Fruit fly (Drosophila melanogaster) whole organism, wandering third instar larva: ENCODE results near the gene CG14511.

Experiments
- Abd-B ChIP-seq: fragments of >200 bp; optimal IDR thresholded peaks from 2 replicates; lab custom pipeline; 2017; ENCODE audit warnings: missing biosample characterization, missing genetic modification characterization
- CG32264 ChIP-seq: fragments of 200-800 bp; sonication (Bioruptor generic); optimal IDR thresholded peaks from 2 replicates; lab custom pipeline; 2016; ENCODE audit warnings: missing biosample characterization, missing genetic modification characterization
- CG9705 ChIP-seq: fragments of 200-800 bp; sonication (Bioruptor generic); optimal IDR thresholded peaks from 2 replicates; lab custom pipeline; 2018; ENCODE audit warnings: missing biosample characterization, mild to moderate bottlenecking, missing genetic modification characterization
- CrebA ChIP-seq: fragments of 200-800 bp; sonication (Bioruptor generic); optimal IDR thresholded peaks from 2 replicates; lab custom pipeline; 2016; ENCODE audit warnings: missing biosample characterization, mild to moderate bottlenecking, missing genetic modification characterization, borderline replicate concordance
- Dfd ChIP-seq: fragments of >200 bp; optimal IDR thresholded peaks from 2 replicates; lab custom pipeline; 2017; ENCODE audit warnings: missing biosample characterization, missing genetic modification characterization
- Dif ChIP-seq: fragments of 200-275, 200-300 bp; sonication (Bioruptor generic); optimal IDR thresholded peaks from 2 replicates; lab custom pipeline; 2018; ENCODE audit warnings: missing biosample characterization, missing genetic modification characterization; ENCODE audit not compliant: partially characterized antibody
- GATAd ChIP-seq: sonication (Bioruptor generic); optimal IDR thresholded peaks from 2 replicates; lab custom pipeline; 2016; ENCODE audit warnings: missing biosample characterization, missing genetic modification characterization
- HLH106 ChIP-seq: fragments of 200-800 bp; optimal IDR thresholded peaks from 3 replicates; lab custom pipeline; 2019; ENCODE audit warnings: missing biosample characterization, mild to moderate bottlenecking, missing genetic modification characterization, moderate library complexity
- Hnf4 ChIP-seq: fragments of 200-800 bp; sonication (Bioruptor generic); optimal IDR thresholded peaks from 2 replicates; lab custom pipeline; 2016; ENCODE audit warnings: missing biosample characterization, mild to moderate bottlenecking, missing genetic modification characterization
- Hr78 ChIP-seq: fragments of >200 bp; optimal IDR thresholded peaks from 2 replicates; lab custom pipeline; 2017; ENCODE audit warnings: missing biosample characterization, missing genetic modification characterization
- Hr83 ChIP-seq: fragments of 200-300 bp; sonication (Bioruptor generic); optimal IDR thresholded peaks from 2 replicates; lab custom pipeline; 2016; ENCODE audit warnings: missing biosample characterization, mild to moderate bottlenecking, missing genetic modification characterization, moderate library complexity; ENCODE audit not compliant: poor library complexity, severe bottlenecking
- Jra ChIP-seq: sonication (Bioruptor generic); optimal IDR thresholded peaks from 2 replicates; lab custom pipeline; 2016; ENCODE audit warnings: missing biosample characterization, missing genetic modification characterization
- Mio ChIP-seq: sonication (Bioruptor generic); optimal IDR thresholded peaks from 2 replicates; lab custom pipeline; 2016; ENCODE audit warnings: missing biosample characterization, missing genetic modification characterization
- Myc ChIP-seq: fragments of >200 bp; optimal IDR thresholded peaks from 2 replicates; lab custom pipeline; 2017
- N ChIP-seq: fragments of >200 bp; optimal IDR thresholded peaks from 2 replicates; lab custom pipeline; 2018; ENCODE audit warnings: missing biosample characterization, missing external identifiers, missing genetic modification characterization
- OdsH ChIP-seq: fragments of 200-800 bp; sonication (Bioruptor generic); optimal IDR thresholded peaks from 2 replicates; lab custom pipeline; 2016; ENCODE audit warnings: missing biosample characterization, mild to moderate bottlenecking, missing genetic modification characterization
- Rel ChIP-seq, 2 experiments: fragments of 200-800 bp; sonication (Bioruptor generic) in 1 of 2; optimal IDR thresholded peaks; 2 replicates in 1 of 2; 3 replicates in 1 of 2; lab custom pipeline; 2016 to 2019; ENCODE audit warnings: mild to moderate bottlenecking in 2 of 2, missing biosample characterization in 2 of 2, missing genetic modification characterization in 2 of 2, moderate library complexity in 1 of 2
- Sp1 ChIP-seq: fragments of 200-800 bp; sonication (Bioruptor generic); optimal IDR thresholded peaks from 3 replicates; lab custom pipeline; 2019; ENCODE audit warnings: missing biosample characterization, mild to moderate bottlenecking, missing genetic modification characterization, moderate library complexity
- Vsx2 ChIP-seq: fragments of 200-300, 225-300 bp; sonication (Bioruptor generic); optimal IDR thresholded peaks from 2 replicates; lab custom pipeline; 2018; ENCODE audit warnings: missing biosample characterization, missing genetic modification characterization; ENCODE audit not compliant: partially characterized antibody
- br ChIP-seq: fragments of 200-800 bp; sonication (Bioruptor generic); optimal IDR thresholded peaks from 2 replicates; lab custom pipeline; 2016; ENCODE audit warnings: missing biosample characterization, missing genetic modification characterization
- brk ChIP-seq: fragments of 200-800 bp; sonication (Bioruptor generic); optimal IDR thresholded peaks from 2 replicates; lab custom pipeline; 2016; ENCODE audit warnings: missing biosample characterization, mild to moderate bottlenecking, missing genetic modification characterization
- dl ChIP-seq, 2 experiments: fragments of 175-275, 200-275 bp in 1 of 2; fragments of 200-275 bp in 1 of 2; sonication (Bioruptor generic); optimal IDR thresholded peaks; lab custom pipeline; 2018; ENCODE audit warnings: mild to moderate bottlenecking in 2 of 2, missing biosample characterization in 2 of 2, missing genetic modification characterization in 2 of 2, moderate library complexity in 2 of 2; ENCODE audit not compliant: partially characterized antibody in 2 of 2, insufficient read depth in 1 of 2
- dmrt93B ChIP-seq: fragments of 200-800 bp; sonication (Bioruptor generic); optimal IDR thresholded peaks from 2 replicates; lab custom pipeline; 2018; ENCODE audit warnings: missing biosample characterization, mild to moderate bottlenecking, missing genetic modification characterization
- dsf ChIP-seq: sonication (Bioruptor generic); optimal IDR thresholded peaks from 2 replicates; lab custom pipeline; 2016; ENCODE audit warnings: missing biosample characterization, missing genetic modification characterization, borderline replicate concordance
- ey ChIP-seq: fragments of 200-800 bp; sonication (Bioruptor generic); optimal IDR thresholded peaks from 2 replicates; lab custom pipeline; 2016; ENCODE audit warnings: missing biosample characterization, missing genetic modification characterization
- foxo ChIP-seq, 2 experiments: fragments of 200-800 bp; sonication (Bioruptor generic); optimal IDR thresholded peaks; 2 replicates in 1 of 2; 3 replicates in 1 of 2; lab custom pipeline; 2016 to 2017; ENCODE audit warnings: missing biosample characterization in 2 of 2, missing genetic modification characterization in 2 of 2
- fru ChIP-seq: fragments of 200-800 bp; sonication (Bioruptor generic); optimal IDR thresholded peaks from 3 replicates; lab custom pipeline; 2016; ENCODE audit warnings: missing biosample characterization, mild to moderate bottlenecking, missing genetic modification characterization
- h ChIP-seq: fragments of 200-800 bp; sonication (Bioruptor generic); optimal IDR thresholded peaks from 3 replicates; lab custom pipeline; 2016; ENCODE audit warnings: missing biosample characterization, mild to moderate bottlenecking, missing genetic modification characterization
- jim ChIP-seq: fragments of 175-275, 200-325 bp; sonication (Bioruptor generic); optimal IDR thresholded peaks from 2 replicates; lab custom pipeline; 2016; ENCODE audit warnings: missing biosample characterization, mild to moderate bottlenecking, missing genetic modification characterization
- lola ChIP-seq: fragments of >200 bp; optimal IDR thresholded peaks from 2 replicates; lab custom pipeline; 2017; ENCODE audit warnings: missing biosample characterization, missing genetic modification characterization
- pan ChIP-seq: fragments of >200 bp; optimal IDR thresholded peaks from 2 replicates; lab custom pipeline; 2017
- psq ChIP-seq: fragments of 200-800 bp; sonication (Bioruptor generic); optimal IDR thresholded peaks from 3 replicates; lab custom pipeline; 2017; ENCODE audit warnings: missing biosample characterization, mild to moderate bottlenecking, missing genetic modification characterization, moderate library complexity
- rgr ChIP-seq: fragments of 200-800 bp; sonication (Bioruptor generic); optimal IDR thresholded peaks from 3 replicates; lab custom pipeline; 2016; ENCODE audit warnings: missing biosample characterization, mild to moderate bottlenecking, missing genetic modification characterization
- sage ChIP-seq: fragments of 200-800 bp; sonication (Bioruptor generic); optimal IDR thresholded peaks from 2 replicates; lab custom pipeline; 2016; ENCODE audit warnings: missing biosample characterization, mild to moderate bottlenecking, missing genetic modification characterization
- sv ChIP-seq: fragments of 200-800 bp; sonication (Bioruptor generic); optimal IDR thresholded peaks from 3 replicates; lab custom pipeline; 2016; ENCODE audit warnings: missing biosample characterization, missing genetic modification characterization
- tai ChIP-seq: sonication (Bioruptor generic); optimal IDR thresholded peaks from 2 replicates; lab custom pipeline; 2016; ENCODE audit warnings: missing biosample characterization, missing genetic modification characterization
- usp ChIP-seq: fragments of >200 bp; optimal IDR thresholded peaks from 2 replicates; lab custom pipeline; 2017; ENCODE audit warnings: missing biosample characterization, missing genetic modification characterization
- woc ChIP-seq: sonication (Bioruptor generic); optimal IDR thresholded peaks from 2 replicates; lab custom pipeline; 2016; ENCODE audit warnings: missing biosample characterization, mild to moderate bottlenecking, missing genetic modification characterization

The CG14511 gene

dm6 chr3R:29157418-29158398, 11.0 kb upstream of the CG14511 start, which contains the start of gene rdog (continued):
- TF ChIP-seq dl (GFP tag; optimal IDR thresholded peaks at IDR 0.05; lab: Kevin White, UChicago; ENCODE audit: insufficient read depth in 1 of 2, partially characterized antibody in 2 of 2) = no peak
- TF ChIP-seq Hr83 = no peak

dm6 chr3R:29153197-29153644, 6.5 kb upstream of the CG14511 start, which contains the start of the genes Slbp and Rpn2:
TSS of gene Slbp (minus strand) at chr3R:29153266.
TSS of gene Rpn2 (plus strand) at chr3R:29153524.
- TF ChIP-seq dmrt93B (no peak), jim (no peak), usp (GFP tag; lab: Kevin White, UChicago) (no peak), CG9705 (GFP tag; lab: Kevin White, UChicago) (peak; percentile 46), GATAd (GFP tag; lab: Kevin White, UChicago) (no peak), Dfd (GFP tag; lab: Kevin White, UChicago) (no peak), Hr78 (no peak), pan (no peak), fru (peak; percentile 50), dsf (GFP tag; lab: Kevin White, UChicago) (no peak), lola (GFP tag; lab: Kevin White, UChicago) (no peak), N (GFP tag; lab: Kevin White, UChicago) (no peak), Sp1 (peak; percentile 56), Mio (GFP tag; lab: Kevin White, UChicago) (peak; percentile 14), Hnf4 (GFP tag; lab: Kevin White, UChicago) (no peak), sage (GFP tag; lab: Kevin White, UChicago) (no peak), HLH106 (peak; percentile 41), CrebA (GFP tag; lab: Kevin White, UChicago) (no peak), woc (no peak), CG32264 (GFP tag; lab: Kevin White, UChicago) (no peak), Hr83 (no peak), sv (GFP tag; lab: Kevin White, UChicago) (peak; percentile 5), Jra (GFP tag; lab: Kevin White, UChicago) (no peak), rgr (GFP tag; lab: Kevin White, UChicago) (peak; percentile 69), psq (peak; percentile 61), ey (GFP tag; lab: Kevin White, UChicago) (peak; percentile 34), Vsx2 (GFP tag; lab: Kevin White, UChicago) (no peak), OdsH (GFP tag; lab: Kevin White, UChicago) (peak; percentile 59), tai (no peak), br (GFP tag; lab: Kevin White, UChicago) (peak; percentile 38), Dif (GFP tag; lab: Kevin White, UChicago) (no peak), dl (GFP tag; optimal IDR thresholded peaks at IDR 0.05; lab: Kevin White, UChicago; ENCODE audit: insufficient read depth in 1 of 2, partially characterized antibody in 2 of 2) (no peak), h (GFP tag; lab: Kevin White, UChicago) (peak; percentile 69), foxo (GFP tag; optimal IDR thresholded peaks at IDR 0.05; lab: Kevin White, UChicago) (peak in 1 of 2 experiments; percentile 67), brk (no peak), Abd-B (GFP tag; lab: Kevin White, UChicago) (no peak), Myc (lab: Kevin White, UChicago) (peak; percentile 45), Rel (GFP tag; optimal IDR thresholded peaks at IDR 0.05; lab: Kevin White, UChicago) (no peak), Rel (tag; optimal IDR thresholded peaks at IDR 0.05; lab: Kevin White, UChicago) (peak; percentile 62)
